Worm (Caenorhabditis elegans): ENCODE results near the gene dsl-6.

- TF ChIP-seq pha-4 (tag; optimal IDR thresholded peaks at IDR 0.05) = no peak
- TF ChIP-seq Y95B8A.8 (GFP tag; IDR thresholded peaks at IDR 0.05) = no peak
- no peak for TF ChIP-seq tlf-1 (GFP tag; optimal IDR thresholded peaks at IDR 0.05)
Observed at ce11 chrIV:11371645-11372044, 26.5 kb downstream of the dsl-6 start, which contains the start of gene sec-31.
